Worm (Caenorhabditis elegans): ENCODE measurements around the gene F31D4.2.

ce11 chrV:20807038-20807437 is 38.3 kb downstream of the F31D4.2 start, which contains the start of gene Y44A6D.6:
- no peak for TF ChIP-seq elt-3 (tag; optimal IDR thresholded peaks at IDR 0.05)
- TF ChIP-seq ceh-16 (tag; optimal IDR thresholded peaks at IDR 0.05): no peak
- no peak for TF ChIP-seq lin-39 (tag; optimal IDR thresholded peaks at IDR 0.05)
- no peak for TF ChIP-seq aly-2 (tag; optimal IDR thresholded peaks at IDR 0.05)
- TF ChIP-seq ceh-82 (tag; optimal IDR thresholded peaks at IDR 0.05): no peak
- TF ChIP-seq nhr-237 (tag; optimal IDR thresholded peaks at IDR 0.05): no peak

Data from whole organism, L3 larva.